Worm (Caenorhabditis elegans) whole organism, late embryonic: Measurements from ENCODE around the gene F38H4.3.

Experiments
- ama-1 ChIP-seq: fragments of 150-350 bp; optimal IDR thresholded peaks from 2 replicates; lab custom pipeline; 2014
- ceh-9 ChIP-seq: sonication (generic microtip); optimal IDR thresholded peaks from 2 replicates; lab custom pipeline; 2016; ENCODE audit warnings: mild to moderate bottlenecking, missing genetic modification characterization, inconsistent platforms, missing compliant biosample characterization
- pag-3 ChIP-seq: sonication (generic microtip); optimal IDR thresholded peaks from 2 replicates; lab custom pipeline; 2016; ENCODE audit warnings: missing compliant biosample characterization, missing genetic modification characterization, borderline replicate concordance
- pat-9 ChIP-seq: fragments of 200-800 bp; sonication (Bioruptor generic); optimal IDR thresholded peaks from 2 replicates; lab custom pipeline; 2018; ENCODE audit warnings: mild to moderate bottlenecking, missing genetic modification characterization, moderate library complexity, missing compliant biosample characterization
- rnt-1 ChIP-seq: sonication (generic microtip); optimal IDR thresholded peaks from 2 replicates; lab custom pipeline; 2016; ENCODE audit warnings: missing genetic modification characterization, missing compliant biosample characterization
- unc-42 ChIP-seq: sonication (generic microtip); optimal IDR thresholded peaks from 2 replicates; lab custom pipeline; 2016; ENCODE audit warnings: missing genotype, missing genetic modification characterization, missing compliant biosample characterization

ce11 chrIV:11813901-11814300, 28.3 kb upstream of the F38H4.3 start, which contains the start of gene M117.1:
- TF ChIP-seq ama-1 (lab: Kevin White, UChicago) (no peak), ceh-9 (no peak), unc-42 (tag; lab: Kevin White, UChicago) (no peak), pag-3 (tag; lab: Kevin White, UChicago) (no peak), rnt-1 (tag; lab: Kevin White, UChicago) (no peak), pat-9 (tag; lab: Kevin White, UChicago) (no peak)
